Fruit fly (Drosophila melanogaster): ENCODE data around the gene CG17167.

CG17167 gene

DNA sequence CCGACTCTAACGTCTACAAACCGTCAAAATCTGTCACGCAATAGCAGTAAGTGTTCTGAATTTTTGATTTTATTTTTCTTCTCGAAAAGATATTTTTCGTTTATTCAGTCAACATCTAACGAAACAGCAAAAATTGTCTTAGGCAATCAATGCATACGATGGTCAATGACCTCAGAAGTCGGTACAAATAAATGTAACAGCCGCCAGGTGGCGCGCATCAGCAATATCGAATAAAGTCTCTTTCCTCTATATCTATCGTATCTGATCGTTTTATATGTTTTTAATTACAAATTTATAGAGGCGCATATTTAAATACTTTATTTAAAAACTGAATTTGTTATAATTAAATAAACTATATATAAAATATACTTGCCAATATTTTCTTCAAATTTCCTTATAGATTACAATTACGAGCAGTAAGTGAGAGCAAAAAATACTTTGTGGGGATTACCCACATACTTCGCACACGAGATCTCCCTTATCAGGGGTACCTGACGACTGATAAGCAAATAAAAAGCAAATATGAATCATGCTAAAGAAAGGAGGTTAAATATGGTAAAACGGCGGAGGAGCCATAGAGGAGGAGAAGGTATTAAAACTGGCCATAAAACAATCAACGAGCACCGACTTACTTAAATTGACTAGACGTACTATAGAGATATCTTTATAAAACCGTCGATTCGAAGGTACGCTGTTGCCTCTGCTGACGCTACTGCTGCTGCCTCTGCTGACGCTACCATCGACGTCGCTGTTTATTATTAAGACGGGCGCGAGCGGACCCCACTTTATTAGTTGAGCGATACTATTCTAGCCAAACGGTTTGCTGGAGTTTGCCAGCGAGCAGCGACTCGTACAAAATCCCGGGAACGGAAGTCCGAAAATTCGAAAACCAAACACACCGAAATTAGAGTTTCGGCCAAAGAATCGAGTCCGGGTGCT, at the start of gene CG17167:
Gene CG17167, plus strand, starts transcription at position 781 of the 939 bp plus-strand sequence.
- no peak for TF ChIP-seq Sin3A (optimal IDR thresholded peaks at IDR 0.05)
- TF ChIP-seq Myc (optimal IDR thresholded peaks at IDR 0.05): no peak
- no peak for TF ChIP-seq psq (optimal IDR thresholded peaks at IDR 0.05)
- no peak for TF ChIP-seq h (optimal IDR thresholded peaks at IDR 0.05)
- no peak for TF ChIP-seq insv (optimal IDR thresholded peaks at IDR 0.05)
- TF ChIP-seq ttk (optimal IDR thresholded peaks at IDR 0.05): no peak

DNA sequence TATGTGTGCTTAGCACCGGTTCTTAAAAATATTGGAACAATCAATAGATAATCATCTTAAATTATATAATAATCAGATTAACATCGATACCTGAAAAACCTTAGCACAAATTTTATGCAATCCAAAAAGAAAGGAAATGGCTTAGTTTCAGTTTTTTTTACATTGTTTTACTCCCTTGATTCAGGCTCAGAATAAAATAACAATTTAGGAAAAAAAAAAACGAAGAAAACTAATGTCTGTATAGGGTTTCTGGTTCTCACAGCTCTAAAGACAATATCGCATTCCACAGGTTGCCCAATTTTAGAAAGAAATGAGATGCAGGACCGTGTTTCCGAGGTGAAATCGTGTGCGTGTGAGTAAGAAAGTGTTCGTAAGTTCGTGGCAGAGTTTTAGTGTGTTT, 45.5 kb upstream of the CG17167 start, which contains the start of gene zyd:
Gene zyd, plus strand, starts transcription at position 301 of the 400 bp plus-strand sequence.
- TF ChIP-seq Sin3A (optimal IDR thresholded peaks at IDR 0.05) (no peak), insv (optimal IDR thresholded peaks at IDR 0.05) (no peak), Myc (optimal IDR thresholded peaks at IDR 0.05) (no peak), psq (optimal IDR thresholded peaks at IDR 0.05) (no peak), ttk (optimal IDR thresholded peaks at IDR 0.05) (no peak), h (optimal IDR thresholded peaks at IDR 0.05) (no peak)

- TF ChIP-seq insv (optimal IDR thresholded peaks at IDR 0.05) (no peak), ttk (optimal IDR thresholded peaks at IDR 0.05) (no peak), Sin3A (optimal IDR thresholded peaks at IDR 0.05) (no peak), h (optimal IDR thresholded peaks at IDR 0.05) (no peak), psq (optimal IDR thresholded peaks at IDR 0.05) (no peak), Myc (optimal IDR thresholded peaks at IDR 0.05) (no peak)
Measured at dm6 chrX:23035766-23036165, 32.3 kb upstream of the CG17167 start, which contains the start of gene CG12061. TSS of gene CG12061 (plus strand) at chrX:23036066.

DNA sequence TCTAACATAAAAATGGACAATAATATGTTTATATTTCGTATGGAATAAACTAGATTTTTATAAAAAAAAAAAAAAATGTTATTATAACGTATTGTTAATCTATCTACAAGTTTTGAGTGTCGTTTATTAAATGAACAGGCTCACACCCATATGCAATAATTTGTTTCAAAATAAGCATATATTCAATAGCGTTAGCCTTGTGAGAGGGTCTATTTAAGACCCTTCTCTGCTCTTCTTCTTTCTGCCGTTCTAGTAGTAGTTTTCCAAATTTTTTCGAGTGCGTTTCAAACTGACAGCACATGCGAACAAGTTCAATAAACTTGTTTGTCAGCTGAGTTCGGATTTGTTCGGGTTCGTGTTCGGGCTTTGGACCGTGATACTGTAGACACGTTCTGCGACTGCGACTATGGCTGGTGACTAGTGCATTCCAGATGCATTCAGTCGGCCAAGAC, 3.2 kb downstream of the CG17167 start:
- no peak for TF ChIP-seq h (optimal IDR thresholded peaks at IDR 0.05)
- no peak for TF ChIP-seq Myc (optimal IDR thresholded peaks at IDR 0.05)
- TF ChIP-seq psq (optimal IDR thresholded peaks at IDR 0.05): no peak
- TF ChIP-seq Sin3A (optimal IDR thresholded peaks at IDR 0.05): no peak
- TF ChIP-seq ttk (optimal IDR thresholded peaks at IDR 0.05): no peak
- no peak for TF ChIP-seq insv (optimal IDR thresholded peaks at IDR 0.05)

- no peak for TF ChIP-seq ttk (optimal IDR thresholded peaks at IDR 0.05)
- TF ChIP-seq psq (optimal IDR thresholded peaks at IDR 0.05): no peak
- TF ChIP-seq h (optimal IDR thresholded peaks at IDR 0.05): no peak
- no peak for TF ChIP-seq Myc (optimal IDR thresholded peaks at IDR 0.05)
- no peak for TF ChIP-seq insv (optimal IDR thresholded peaks at IDR 0.05)
- TF ChIP-seq Sin3A (optimal IDR thresholded peaks at IDR 0.05): no peak
Measured at dm6 chrX:23073402-23073801, 5.3 kb downstream of the CG17167 start.

- no peak for TF ChIP-seq psq (optimal IDR thresholded peaks at IDR 0.05)
- TF ChIP-seq Sin3A (optimal IDR thresholded peaks at IDR 0.05): no peak
- no peak for TF ChIP-seq ttk (optimal IDR thresholded peaks at IDR 0.05)
- no peak for TF ChIP-seq insv (optimal IDR thresholded peaks at IDR 0.05)
- no peak for TF ChIP-seq h (optimal IDR thresholded peaks at IDR 0.05)
- no peak for TF ChIP-seq Myc (optimal IDR thresholded peaks at IDR 0.05)
Measured at dm6 chrX:23082407-23082905, 14.4 kb downstream of the CG17167 start, which contains the start of the genes CG17163 and CG17168. TSS of gene CG17163 (minus strand) at chrX:23082709. TSS of gene CG17168 (plus strand) at chrX:23082738.

- TF ChIP-seq Myc (optimal IDR thresholded peaks at IDR 0.05) (no peak), ttk (optimal IDR thresholded peaks at IDR 0.05) (no peak), Sin3A (optimal IDR thresholded peaks at IDR 0.05) (no peak), psq (optimal IDR thresholded peaks at IDR 0.05) (no peak), insv (optimal IDR thresholded peaks at IDR 0.05) (no peak), h (optimal IDR thresholded peaks at IDR 0.05) (no peak)
Measured at dm6 chrX:23084372-23084771, 16.3 kb downstream of the CG17167 start, which contains the start of gene CG17169. TSS of gene CG17169 (plus strand) at chrX:23084672.

DNA sequence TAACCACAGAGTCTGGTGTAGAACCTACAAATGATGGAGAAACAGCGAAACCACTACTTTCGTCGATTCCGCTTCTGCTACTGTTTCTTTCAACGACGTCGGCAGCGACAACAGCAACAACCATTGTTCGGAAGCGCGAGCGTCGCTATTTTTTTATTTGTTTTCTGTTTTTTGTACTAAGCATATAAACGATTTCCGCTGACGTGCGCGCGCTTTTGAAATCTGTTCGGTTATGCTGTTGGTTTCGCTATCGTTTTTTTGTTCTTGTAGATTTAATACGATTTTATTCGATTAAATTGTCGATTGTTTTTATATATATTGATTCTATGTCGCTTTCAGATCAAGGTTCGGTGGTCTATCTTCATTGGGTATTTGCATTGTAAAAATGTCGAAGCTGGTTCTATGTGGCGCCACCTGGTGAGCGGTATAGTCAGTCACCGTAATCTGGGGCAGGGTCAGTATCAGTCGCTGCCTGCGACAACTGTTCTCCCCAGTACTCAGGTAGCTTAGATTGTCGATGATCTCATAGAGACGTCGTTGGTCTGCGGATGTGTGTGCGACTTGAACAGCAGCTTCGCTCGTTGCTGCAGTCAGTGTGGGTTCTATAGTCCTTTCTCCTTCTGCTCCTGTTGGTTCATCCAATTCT, 21.1 kb downstream of the CG17167 start:
- TF ChIP-seq ttk (optimal IDR thresholded peaks at IDR 0.05) (no peak), h (optimal IDR thresholded peaks at IDR 0.05) (no peak), Sin3A (optimal IDR thresholded peaks at IDR 0.05) (no peak), psq (optimal IDR thresholded peaks at IDR 0.05) (no peak), Myc (optimal IDR thresholded peaks at IDR 0.05) (no peak), insv (optimal IDR thresholded peaks at IDR 0.05) (no peak)

- no peak for TF ChIP-seq Sin3A (optimal IDR thresholded peaks at IDR 0.05)
- no peak for TF ChIP-seq Myc (optimal IDR thresholded peaks at IDR 0.05)
- no peak for TF ChIP-seq psq (optimal IDR thresholded peaks at IDR 0.05)
- no peak for TF ChIP-seq ttk (optimal IDR thresholded peaks at IDR 0.05)
- TF ChIP-seq h (optimal IDR thresholded peaks at IDR 0.05): no peak
- no peak for TF ChIP-seq insv (optimal IDR thresholded peaks at IDR 0.05)
Measured at dm6 chrX:23090474-23090873, 22.4 kb downstream of the CG17167 start.

DNA sequence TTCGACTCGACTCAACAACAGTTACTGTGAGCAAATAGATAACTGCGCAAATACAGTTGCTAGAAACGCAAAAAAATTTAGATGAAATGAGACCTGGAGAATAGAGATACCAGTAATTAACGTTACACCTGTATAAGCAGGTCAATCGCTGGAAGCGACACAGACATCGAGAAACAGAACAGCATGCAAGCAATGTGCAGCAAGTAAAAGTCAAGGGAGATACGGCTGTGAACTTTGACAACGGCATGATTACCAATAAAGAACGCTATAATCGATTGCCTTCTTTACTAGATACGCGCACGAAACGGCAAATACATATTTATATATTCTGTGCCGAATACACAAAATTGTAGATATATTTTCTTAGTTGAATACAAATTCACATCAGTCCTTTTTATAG, 23.2 kb downstream of the CG17167 start:
- no peak for TF ChIP-seq Sin3A (optimal IDR thresholded peaks at IDR 0.05)
- TF ChIP-seq Myc (optimal IDR thresholded peaks at IDR 0.05): no peak
- TF ChIP-seq h (optimal IDR thresholded peaks at IDR 0.05): no peak
- no peak for TF ChIP-seq insv (optimal IDR thresholded peaks at IDR 0.05)
- TF ChIP-seq psq (optimal IDR thresholded peaks at IDR 0.05): no peak
- TF ChIP-seq ttk (optimal IDR thresholded peaks at IDR 0.05): no peak

- no peak for TF ChIP-seq ttk (optimal IDR thresholded peaks at IDR 0.05)
- TF ChIP-seq Sin3A (optimal IDR thresholded peaks at IDR 0.05): no peak
- TF ChIP-seq insv (optimal IDR thresholded peaks at IDR 0.05): no peak
- no peak for TF ChIP-seq h (optimal IDR thresholded peaks at IDR 0.05)
- no peak for TF ChIP-seq psq (optimal IDR thresholded peaks at IDR 0.05)
- no peak for TF ChIP-seq Myc (optimal IDR thresholded peaks at IDR 0.05)
Measured at dm6 chrX:23091811-23092210, 23.7 kb downstream of the CG17167 start.
